Worm (Caenorhabditis elegans): ENCODE results near the gene fbxb-24.

ce11 chrIII:11874242-11874641 is 34.5 kb upstream of the fbxb-24 start:
- TF ChIP-seq ref-2 (tag; optimal IDR thresholded peaks at IDR 0.05) (no peak), sox-2 (GFP tag; IDR thresholded peaks at IDR 0.05) (no peak)

Data from whole organism, late embryonic.